Worm (Caenorhabditis elegans) whole organism, midembryonic: ENCODE measurements around the gene faah-5.

ENCODE experiments used
- cog-1 ChIP-seq: sonication (generic microtip); optimal IDR thresholded peaks from 2 replicates; lab custom pipeline; 2016; ENCODE audit warnings: missing genetic modification characterization, missing compliant biosample characterization
- flt-1 ChIP-seq: fragments of 200-800 bp; sonication (Bioruptor generic); IDR thresholded peaks from 2 replicates; pipeline ENCODE4 v1.3.6; 2022; ENCODE audit warnings: missing genetic modification characterization, missing compliant biosample characterization
- klf-2 ChIP-seq: fragments of 200-800 bp; sonication (Bioruptor generic); conservative IDR thresholded peaks from 2 replicates; pipeline ENCODE4 v1.3.6; 2022; ENCODE audit warnings: missing genetic modification reagents, missing genetic modification characterization, missing compliant biosample characterization
- med-1 ChIP-seq: sonication (generic microtip); optimal IDR thresholded peaks from 2 replicates; lab custom pipeline; 2017; ENCODE audit warnings: missing genetic modification characterization, mild to moderate bottlenecking, missing compliant biosample characterization, antibody characterized with exemption, missing genetic modification reagents; ENCODE audit not compliant: insufficient read depth
- ref-1 ChIP-seq: fragments of 200-800 bp; sonication (Bioruptor generic); conservative IDR thresholded peaks from 2 replicates; pipeline ENCODE4 v1.3.6; 2022; ENCODE audit warnings: missing genetic modification reagents, missing genetic modification characterization, missing compliant biosample characterization
- tab-1 ChIP-seq: fragments of 200-800 bp; sonication (Bioruptor generic); IDR thresholded peaks from 2 replicates; pipeline ENCODE4 v1.3.6; 2022; ENCODE audit warnings: missing genetic modification characterization, missing compliant biosample characterization
- ztf-23 ChIP-seq: fragments of 200-800 bp; sonication (Bioruptor generic); IDR thresholded peaks from 2 replicates; pipeline ENCODE4 v1.3.6; 2022; ENCODE audit warnings: missing genetic modification reagents, missing genetic modification characterization, missing compliant biosample characterization

- TF ChIP-seq med-1 (GFP tag; lab: Kevin White, UChicago) (no peak), flt-1 (GFP tag; lab: Robert Waterston, UW) (no peak), klf-2 (GFP tag; lab: Robert Waterston, UW) (no peak), cog-1 (tag; lab: Kevin White, UChicago) (no peak), ztf-23 (GFP tag; lab: Robert Waterston, UW) (no peak), tab-1 (GFP tag; lab: Robert Waterston, UW) (no peak), ref-1 (GFP tag; lab: Robert Waterston, UW) (no peak)
Measured at ce11 chrIII:11871617-11872016, 19.6 kb downstream of the faah-5 start.
